Worm (Caenorhabditis elegans) whole organism, L4 larva: ENCODE measurements around the gene mth-1.

Experiments
- F49E8.2 ChIP-seq: sonication (generic microtip); optimal IDR thresholded peaks from 2 replicates; lab custom pipeline; 2016; ENCODE audit warnings: missing compliant biosample characterization, mild to moderate bottlenecking, missing genetic modification characterization, borderline replicate concordance
- Y48G9A.11 ChIP-seq: fragments of 200-800 bp; sonication (Bioruptor generic); IDR thresholded peaks from 2 replicates; pipeline ENCODE4 v1.3.6; 2022; ENCODE audit warnings: missing genetic modification reagents, missing genetic modification characterization, missing compliant biosample characterization
- ZK546.5 ChIP-seq, 2 experiments: sonication (generic microtip); optimal IDR thresholded peaks; 2 replicates each; lab custom pipeline; 2017; ENCODE audit warnings: missing biosample characterization in 2 of 2, missing genetic modification characterization in 2 of 2
- ceh-82 ChIP-seq: sonication (generic microtip); optimal IDR thresholded peaks from 2 replicates; lab custom pipeline; 2017; ENCODE audit warnings: missing biosample characterization, missing genetic modification characterization
- dmd-8 ChIP-seq: fragments of 200-800 bp; sonication (Bioruptor generic); IDR thresholded peaks from 2 replicates; pipeline ENCODE4 v1.3.6; 2022; ENCODE audit warnings: missing genetic modification characterization, missing compliant biosample characterization
- fos-1 ChIP-seq: fragments of 150-350 bp; optimal IDR thresholded peaks from 2 replicates; lab custom pipeline; 2014; ENCODE audit warnings: missing biosample characterization, missing genetic modification characterization
- lir-3 ChIP-seq: sonication (generic microtip); optimal IDR thresholded peaks from 2 replicates; lab custom pipeline; 2016; ENCODE audit warnings: mild to moderate bottlenecking, missing genetic modification characterization, missing compliant biosample characterization
- pha-4 ChIP-seq, 2 experiments: fragments of 150-350 bp in 1 of 2; fragments of 200-800 bp in 1 of 2; sonication (Bioruptor generic) in 1 of 2; IDR thresholded peaks in 1 of 2; optimal IDR thresholded peaks in 1 of 2; 2 replicates each; pipeline versions ENCODE4 v1.3.6 to Lab custom; 2014 to 2022; ENCODE audit warnings: missing genetic modification characterization in 2 of 2, missing genetic modification reagents in 2 of 2, missing biosample characterization in 1 of 2, missing compliant biosample characterization in 1 of 2
- pqm-1 ChIP-seq: sonication (generic microtip); optimal IDR thresholded peaks from 2 replicates; lab custom pipeline; 2017; ENCODE audit warnings: missing biosample characterization, missing genetic modification characterization

ce11 chrII:4179897-4180296, 23.7 kb downstream of the mth-1 start, which contains the start of gene R03H10.1:
- TF ChIP-seq lir-3 (no peak), ceh-82 (tag; lab: Kevin White, UChicago) (no peak), fos-1 (tag; lab: Kevin White, UChicago) (no peak), pha-4 (GFP tag; IDR thresholded peaks at IDR 0.05; lab: Robert Waterston, UW) (no peak), pha-4 (tag; optimal IDR thresholded peaks at IDR 0.05; lab: Kevin White, UChicago) (no peak), ZK546.5 (tag; optimal IDR thresholded peaks at IDR 0.05; lab: Kevin White, UChicago) (no peak), Y48G9A.11 (GFP tag; lab: Robert Waterston, UW) (no peak), pqm-1 (tag; lab: Kevin White, UChicago) (no peak), F49E8.2 (tag; lab: Kevin White, UChicago) (no peak), dmd-8 (GFP tag; lab: Robert Waterston, UW) (no peak)
